Worm (Caenorhabditis elegans): ENCODE data around the gene mthf-1.

ce11 chrII:7815406-7815805 lies 37.8 kb upstream of the mthf-1 start:
- TF ChIP-seq tab-1 (GFP tag; IDR thresholded peaks at IDR 0.05) (no peak), flt-1 (GFP tag; IDR thresholded peaks at IDR 0.05) (no peak), cog-1 (tag; optimal IDR thresholded peaks at IDR 0.05) (no peak), T22C8.4 (GFP tag; IDR thresholded peaks at IDR 0.05) (no peak), ref-1 (GFP tag; conservative IDR thresholded peaks at IDR 0.05) (no peak)

Data from whole organism, midembryonic.